Worm (Caenorhabditis elegans): ENCODE results near the gene cfp-1.

cfp-1 gene

ce11 chrIV:14033752-14034570 is 43.3 kb upstream of the cfp-1 start (continued):
- TF ChIP-seq lin-39 (tag; optimal IDR thresholded peaks at IDR 0.05) (peak; percentile 49), ceh-44 (GFP tag; IDR thresholded peaks at IDR 0.05) (no peak), F44E2.7 (GFP tag; IDR thresholded peaks at IDR 0.05) (no peak), dmd-6 (GFP tag; IDR thresholded peaks at IDR 0.05) (peak; percentile 56), nhr-11 (tag; optimal IDR thresholded peaks at IDR 0.05) (peak; percentile 85), nhr-237 (tag; optimal IDR thresholded peaks at IDR 0.05) (peak; percentile 35), nhr-102 (tag; optimal IDR thresholded peaks at IDR 0.05) (peak; percentile 94), tra-1 (GFP tag; IDR thresholded peaks at IDR 0.05) (no peak), skn-1 (tag; optimal IDR thresholded peaks at IDR 0.05) (peak; percentile 18), vab-7 (GFP tag; IDR thresholded peaks at IDR 0.05) (0 out of 2 replicates have a peak, but pooled peaks have one; percentile 8), mdl-1 (tag; optimal IDR thresholded peaks at IDR 0.05) (peak; percentile 92 to 96), ceh-28 (tag; optimal IDR thresholded peaks at IDR 0.05) (no peak), zfp-3 (GFP tag; conservative IDR thresholded peaks at IDR 0.05) (peak; percentile 59; the same call in 1 of the 2 replicates), lin-1 (GFP tag; IDR thresholded peaks at IDR 0.05) (0 out of 2 replicates have a peak, but pooled peaks have one; percentile 6), dmd-8 (GFP tag; IDR thresholded peaks at IDR 0.05) (peak; percentile 35; the same call in 1 of the 2 replicates), ceh-20 (GFP tag; IDR thresholded peaks at IDR 0.05) (0 out of 2 replicates have a peak, but pooled peaks have one; percentile 13), Y105C5A.15 (GFP tag; IDR thresholded peaks at IDR 0.05) (no peak), ztf-11 (tag; optimal IDR thresholded peaks at IDR 0.05) (no peak), unc-39 (tag; optimal IDR thresholded peaks at IDR 0.05) (no peak), nhr-28 (tag; optimal IDR thresholded peaks at IDR 0.05) (peak; percentile 74), nhr-76 (tag; optimal IDR thresholded peaks at IDR 0.05) (no peak), D1046.2 (GFP tag; IDR thresholded peaks at IDR 0.05) (peak; percentile 68; the same call in 1 of the 2 replicates), daf-16 (GFP tag; optimal IDR thresholded peaks at IDR 0.05) (peak in 1 of 2 experiments; percentile 85), daf-16 (tag; optimal IDR thresholded peaks at IDR 0.05) (peak; percentile 64), ZK546.5 (tag; optimal IDR thresholded peaks at IDR 0.05) (peak in 1 of 2 experiments; percentile 28), zag-1 (tag; optimal IDR thresholded peaks at IDR 0.05) (no peak), nhr-10 (tag; optimal IDR thresholded peaks at IDR 0.05) (peak; percentile 68), lsy-2 (tag; optimal IDR thresholded peaks at IDR 0.05) (peak; percentile 57 to 84), ZK337.2 (GFP tag; IDR thresholded peaks at IDR 0.05) (peak; percentile 33; the same call in 1 of the 2 replicates), Y48G9A.11 (GFP tag; IDR thresholded peaks at IDR 0.05) (no peak), egl-27 (tag; optimal IDR thresholded peaks at IDR 0.05) (no peak), aha-1 (tag) (peak; percentile 98), lin-13 (GFP tag; optimal IDR thresholded peaks at IDR 0.05) (peak; percentile 47), F10B5.3 (tag; optimal IDR thresholded peaks at IDR 0.05) (peak; percentile 78), spr-1 (tag; optimal IDR thresholded peaks at IDR 0.05) (peak; percentile 82), mdt-29 (GFP tag; IDR thresholded peaks at IDR 0.05) (peak; percentile 72; the same call in 1 of the 2 replicates), set-16 (GFP tag; IDR thresholded peaks at IDR 0.05) (no peak; the same call in 1 of the 2 replicates), php-3 (GFP tag; IDR thresholded peaks at IDR 0.05) (0 out of 2 replicates have a peak, but pooled peaks have one; percentile 17), dpl-1 (GFP tag; optimal IDR thresholded peaks at IDR 0.05) (peak; percentile 19), fos-1 (tag; optimal IDR thresholded peaks at IDR 0.05) (no peak), saeg-2 (GFP tag; IDR thresholded peaks at IDR 0.05) (0 out of 2 replicates have a peak, but pooled peaks have one; percentile 85), ces-1 (GFP tag; optimal IDR thresholded peaks at IDR 0.05) (peak; percentile 67), lir-3 (tag; optimal IDR thresholded peaks at IDR 0.05) (peak; percentile 24), Y75B8A.6 (GFP tag; IDR thresholded peaks at IDR 0.05) (no peak), R02D3.7 (tag; optimal IDR thresholded peaks at IDR 0.05) (no peak), gei-8 (GFP tag; optimal IDR thresholded peaks at IDR 0.05) (no peak), daf-8 (GFP tag; IDR thresholded peaks at IDR 0.05) (no peak), T26A8.4 (GFP tag; IDR thresholded peaks at IDR 0.05) (peak; percentile 94), mep-1 (tag; optimal IDR thresholded peaks at IDR 0.05) (peak; percentile 87), lim-7 (GFP tag; IDR thresholded peaks at IDR 0.05) (peak; percentile 60; the same call in 1 of the 2 replicates)

Data from whole organism, L4 larva.